Fruit fly (Drosophila melanogaster) whole organism, prepupa: ENCODE results near the gene CG15435.

ENCODE experiments used
- Blimp-1 ChIP-seq: fragments of 200-800 bp; sonication (Bioruptor generic); optimal IDR thresholded peaks from 3 replicates; lab custom pipeline; 2017; ENCODE audit warnings: missing biosample characterization, missing genetic modification characterization, mild to moderate bottlenecking, moderate library complexity, missing genetic modification reagents
- CG10631 ChIP-seq: fragments of 200-800 bp; sonication (Bioruptor generic); optimal IDR thresholded peaks from 2 replicates; lab custom pipeline; 2016; ENCODE audit warnings: missing biosample characterization, missing genetic modification characterization
- CG10669 ChIP-seq: fragments of 200-800 bp; sonication (Bioruptor generic); optimal IDR thresholded peaks from 3 replicates; lab custom pipeline; 2018; ENCODE audit warnings: missing biosample characterization, mild to moderate bottlenecking, missing genetic modification characterization, moderate library complexity
- CG11762 ChIP-seq: fragments of 200-800 bp; sonication (Bioruptor generic); optimal IDR thresholded peaks from 3 replicates; lab custom pipeline; 2016; ENCODE audit warnings: missing biosample characterization, missing genetic modification characterization; ENCODE audit not compliant: insufficient read depth
- CG11902 ChIP-seq: fragments of 200-800 bp; sonication (Bioruptor generic); optimal IDR thresholded peaks from 3 replicates; lab custom pipeline; 2016; ENCODE audit warnings: missing biosample characterization, missing genetic modification characterization
- CG15336 ChIP-seq: fragments of 200-800 bp; sonication (Bioruptor generic); IDR thresholded peaks from 2 replicates; pipeline ENCODE4 v1.3.6; 2022; ENCODE audit warnings: missing biosample characterization, missing genetic modification characterization
- CG16779 ChIP-seq: fragments of 200-800 bp; sonication (Bioruptor generic); optimal IDR thresholded peaks from 3 replicates; lab custom pipeline; 2017; ENCODE audit warnings: missing biosample characterization, mild to moderate bottlenecking, missing genetic modification characterization
- CG3032 ChIP-seq: fragments of 200-800 bp; optimal IDR thresholded peaks from 2 replicates; lab custom pipeline; 2019; ENCODE audit warnings: missing biosample characterization, mild to moderate bottlenecking, missing genetic modification characterization, moderate library complexity
- CG31627 ChIP-seq: fragments of 200-800 bp; sonication (Bioruptor generic); optimal IDR thresholded peaks from 3 replicates; lab custom pipeline; 2016; ENCODE audit warnings: missing biosample characterization, missing genetic modification characterization
- CG3919 ChIP-seq: fragments of 200-800 bp; sonication (Bioruptor generic); optimal IDR thresholded peaks from 3 replicates; lab custom pipeline; 2016; ENCODE audit warnings: missing biosample characterization, missing genetic modification characterization
- CG4318 ChIP-seq: fragments of 200-800 bp; sonication (Bioruptor generic); optimal IDR thresholded peaks from 3 replicates; lab custom pipeline; 2017; ENCODE audit warnings: missing biosample characterization, mild to moderate bottlenecking, missing genetic modification characterization
- CG6163 ChIP-seq: fragments of 200-800 bp; sonication (Bioruptor generic); IDR thresholded peaks from 3 replicates; pipeline ENCODE4 v1.3.6; 2022; ENCODE audit warnings: missing biosample characterization, missing genetic modification characterization
- CG6276 ChIP-seq: fragments of 200-800 bp; sonication (Bioruptor generic); optimal IDR thresholded peaks from 2 replicates; lab custom pipeline; 2017; ENCODE audit warnings: missing biosample characterization, mild to moderate bottlenecking, missing genetic modification characterization
- CG6792 ChIP-seq: fragments of 200-800 bp; sonication (Bioruptor generic); optimal IDR thresholded peaks from 3 replicates; lab custom pipeline; 2016; ENCODE audit warnings: missing biosample characterization, missing genetic modification characterization
- CG6808 ChIP-seq: fragments of 200-800 bp; sonication (Bioruptor generic); optimal IDR thresholded peaks from 3 replicates; lab custom pipeline; 2017; ENCODE audit warnings: missing biosample characterization, missing genetic modification characterization, mild to moderate bottlenecking, moderate library complexity, missing genetic modification reagents
- CG6854 ChIP-seq: fragments of 200-800 bp; sonication (Bioruptor generic); optimal IDR thresholded peaks from 2 replicates; lab custom pipeline; 2017; ENCODE audit warnings: missing biosample characterization, mild to moderate bottlenecking, missing genetic modification characterization
- CG7368 ChIP-seq: fragments of 200-800 bp; sonication (Bioruptor generic); optimal IDR thresholded peaks from 3 replicates; lab custom pipeline; 2016; ENCODE audit warnings: missing biosample characterization, missing genetic modification characterization
- CG8119 ChIP-seq: fragments of 200-800 bp; sonication (Bioruptor generic); IDR thresholded peaks from 3 replicates; pipeline ENCODE4 v1.3.6; 2022; ENCODE audit warnings: missing biosample characterization, missing genetic modification characterization
- CG8319 ChIP-seq: fragments of 200-800 bp; sonication (Bioruptor generic); optimal IDR thresholded peaks from 3 replicates; lab custom pipeline; 2016; ENCODE audit warnings: missing biosample characterization, missing genetic modification characterization
- CG9139 ChIP-seq: fragments of 200-800 bp; sonication (Bioruptor generic); optimal IDR thresholded peaks from 3 replicates; lab custom pipeline; 2017; ENCODE audit warnings: missing biosample characterization, mild to moderate bottlenecking, missing genetic modification characterization
- Eip75B ChIP-seq: fragments of 200-800 bp; sonication (Bioruptor generic); optimal IDR thresholded peaks from 3 replicates; lab custom pipeline; 2016; ENCODE audit warnings: missing biosample characterization, missing genetic modification characterization
- Eip78C ChIP-seq: fragments of 200-800 bp; sonication (Bioruptor generic); peaks from one replicate; lab custom pipeline; 2016; ENCODE audit warnings: missing biosample characterization, missing genetic modification characterization
- Eip93F ChIP-seq: fragments of 200-800 bp; sonication (Bioruptor generic); optimal IDR thresholded peaks from 2 replicates; lab custom pipeline; 2016; ENCODE audit warnings: missing biosample characterization, mild to moderate bottlenecking, missing genetic modification characterization
- Ets96B ChIP-seq: fragments of 200-800 bp; optimal IDR thresholded peaks from 2 replicates; lab custom pipeline; 2019; ENCODE audit warnings: missing biosample characterization, mild to moderate bottlenecking, missing genetic modification characterization, moderate library complexity
- Gug ChIP-seq: fragments of 200-800 bp; sonication (Bioruptor generic); IDR thresholded peaks from 2 replicates; pipeline ENCODE4 v1.3.6; 2022; ENCODE audit warnings: missing biosample characterization, missing genetic modification characterization
- Hr38 ChIP-seq: sonication (Bioruptor generic); optimal IDR thresholded peaks from 2 replicates; lab custom pipeline; 2016; ENCODE audit warnings: missing biosample characterization, missing genetic modification characterization
- Hr39 ChIP-seq: fragments of 200-800 bp; sonication (Bioruptor generic); optimal IDR thresholded peaks from 2 replicates; lab custom pipeline; 2016; ENCODE audit warnings: missing biosample characterization, missing genetic modification characterization
- Hr4 ChIP-seq: fragments of 200-800 bp; sonication (Bioruptor generic); optimal IDR thresholded peaks from 3 replicates; lab custom pipeline; 2016; ENCODE audit warnings: missing biosample characterization, missing genetic modification characterization
- Lpt ChIP-seq: fragments of 200-800 bp; sonication (Bioruptor generic); optimal IDR thresholded peaks from 3 replicates; lab custom pipeline; 2016; ENCODE audit warnings: missing biosample characterization, missing genetic modification characterization
- Met ChIP-seq: fragments of 200-800 bp; sonication (Bioruptor generic); optimal IDR thresholded peaks from 3 replicates; lab custom pipeline; 2016; ENCODE audit warnings: missing biosample characterization, missing genetic modification characterization
- Smox ChIP-seq: fragments of 200-800 bp; sonication (Bioruptor generic); optimal IDR thresholded peaks from 3 replicates; lab custom pipeline; 2016; ENCODE audit warnings: missing biosample characterization, missing genetic modification characterization
- Sox102F ChIP-seq: fragments of 200-800 bp; sonication (Bioruptor generic); optimal IDR thresholded peaks from 2 replicates; lab custom pipeline; 2016; ENCODE audit warnings: missing biosample characterization, mild to moderate bottlenecking, missing genetic modification characterization
- Sox15 ChIP-seq: fragments of 200-800 bp; sonication (Bioruptor generic); optimal IDR thresholded peaks from 3 replicates; lab custom pipeline; 2016; ENCODE audit warnings: missing biosample characterization, missing genetic modification characterization
- achi ChIP-seq: fragments of 200-800 bp; sonication (Bioruptor generic); optimal IDR thresholded peaks from 3 replicates; lab custom pipeline; 2016; ENCODE audit warnings: missing biosample characterization, missing genetic modification characterization
- acj6 ChIP-seq: fragments of 200-800 bp; sonication (Bioruptor generic); optimal IDR thresholded peaks from 3 replicates; lab custom pipeline; 2016; ENCODE audit warnings: missing biosample characterization, missing genetic modification characterization
- cyc ChIP-seq: fragments of 200-800 bp; sonication (Bioruptor generic); optimal IDR thresholded peaks from 3 replicates; lab custom pipeline; 2016; ENCODE audit warnings: missing biosample characterization, missing genetic modification characterization
- dsx ChIP-seq: fragments of 200-800 bp; optimal IDR thresholded peaks from 3 replicates; lab custom pipeline; 2019; ENCODE audit warnings: missing biosample characterization, mild to moderate bottlenecking, missing genetic modification characterization, moderate library complexity; ENCODE audit not compliant: poor library complexity, severe bottlenecking
- eg ChIP-seq: fragments of 200-800 bp; sonication (Bioruptor generic); IDR thresholded peaks from 3 replicates; pipeline ENCODE4 v1.3.6; 2022; ENCODE audit warnings: missing biosample characterization, missing genetic modification characterization
- esn ChIP-seq: fragments of 200-800 bp; sonication (Bioruptor generic); optimal IDR thresholded peaks from 2 replicates; lab custom pipeline; 2016; ENCODE audit warnings: missing biosample characterization, mild to moderate bottlenecking, missing genetic modification characterization, moderate library complexity
- fkh ChIP-seq: fragments of 200-800 bp; sonication (Bioruptor generic); optimal IDR thresholded peaks from 3 replicates; lab custom pipeline; 2017; ENCODE audit warnings: missing biosample characterization, mild to moderate bottlenecking, missing genetic modification characterization, moderate library complexity
- lz ChIP-seq: fragments of 200-800 bp; sonication (Bioruptor generic); optimal IDR thresholded peaks from 3 replicates; lab custom pipeline; 2016; ENCODE audit warnings: missing biosample characterization, missing genetic modification characterization
- net ChIP-seq: fragments of 200-800 bp; sonication (Bioruptor generic); optimal IDR thresholded peaks from 3 replicates; lab custom pipeline; 2016; ENCODE audit warnings: missing biosample characterization, missing genetic modification characterization
- spab ChIP-seq: fragments of 200-800 bp; sonication (Bioruptor generic); optimal IDR thresholded peaks from 2 replicates; lab custom pipeline; 2017; ENCODE audit warnings: missing biosample characterization, mild to moderate bottlenecking, missing genetic modification characterization, missing genetic modification reagents
- ss ChIP-seq, 2 experiments: fragments of 200-800 bp; sonication (Bioruptor generic); optimal IDR thresholded peaks; 2 replicates in 1 of 2; 3 replicates in 1 of 2; lab custom pipeline; 2017 to 2018; ENCODE audit warnings: mild to moderate bottlenecking in 2 of 2, missing biosample characterization in 2 of 2, missing genetic modification characterization in 2 of 2, moderate library complexity in 1 of 2
- svp ChIP-seq: fragments of 200-800 bp; sonication (Bioruptor generic); peaks from one replicate; lab custom pipeline; 2016; ENCODE audit warnings: missing biosample characterization, missing genetic modification characterization
- vri ChIP-seq: fragments of 200-800 bp; sonication (Bioruptor generic); optimal IDR thresholded peaks from 3 replicates; lab custom pipeline; 2016; ENCODE audit warnings: missing biosample characterization, mild to moderate bottlenecking, missing genetic modification characterization

CG15435 gene

DNA sequence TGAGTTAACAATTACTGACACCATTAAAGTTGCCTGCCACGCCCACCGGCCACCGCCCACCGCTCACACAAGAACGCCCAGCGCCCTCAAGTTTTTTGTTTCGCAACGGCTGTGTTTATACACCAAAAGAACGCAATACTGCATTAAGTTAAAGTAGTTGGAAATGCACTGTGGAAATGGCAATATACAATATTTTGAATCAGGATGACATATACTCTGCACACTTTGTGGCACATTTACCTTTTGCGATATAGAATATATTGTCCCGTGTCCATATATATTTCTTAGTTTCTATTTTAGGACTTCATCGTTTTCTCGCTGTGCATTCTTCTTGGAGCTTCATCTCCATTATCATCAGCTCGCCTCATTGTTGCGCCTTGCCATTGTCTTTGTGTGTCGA lies 43.4 kb upstream of the CG15435 start (continued):
- TF ChIP-seq CG4318 (no peak), CG6276 (GFP tag; lab: Kevin White, UChicago) (peak; percentile 17), CG10669 (GFP tag; lab: Kevin White, UChicago) (peak; percentile 48), CG15336 (GFP tag; lab: Robert Waterston, UW) (peak; percentile 36; the same call in 1 of the 2 replicates), CG6792 (GFP tag; lab: Kevin White, UChicago) (peak; percentile 26), svp (GFP tag; lab: Kevin White, UChicago) (peak; percentile 54), CG31627 (GFP tag; lab: Kevin White, UChicago) (peak; percentile 11), Gug (GFP tag; lab: Robert Waterston, UW) (no peak), eg (GFP tag; lab: Robert Waterston, UW) (peak; percentile 45; the same call in 1 of the 3 replicates), Hr4 (GFP tag; lab: Kevin White, UChicago) (peak; percentile 47), CG6854 (GFP tag; lab: Kevin White, UChicago) (no peak), CG11902 (no peak), acj6 (GFP tag; lab: Kevin White, UChicago) (peak; percentile 23), CG3919 (GFP tag; lab: Kevin White, UChicago) (peak; percentile 53), lz (peak; percentile 10), Sox15 (GFP tag; lab: Kevin White, UChicago) (peak; percentile 6), achi (GFP tag; lab: Kevin White, UChicago) (peak; percentile 47), Eip93F (no peak), CG8119 (GFP tag; lab: Robert Waterston, UW) (0 out of 3 replicates have a peak, but pooled peaks have one; percentile 24), Ets96B (peak; percentile 62), CG3032 (tag; lab: Kevin White, UChicago) (no peak), dsx (GFP tag; lab: Kevin White, UChicago) (peak; percentile 32), CG16779 (tag; lab: Kevin White, UChicago) (no peak), Met (GFP tag; lab: Kevin White, UChicago) (peak; percentile 43), ss (GFP tag; optimal IDR thresholded peaks at IDR 0.05; lab: Kevin White, UChicago) (peak in 1 of 2 experiments; percentile 33), CG11762 (GFP tag; lab: Kevin White, UChicago) (peak; percentile 11), CG6808 (GFP tag; lab: Kevin White, UChicago) (peak; percentile 27)

dm6 chr2L:4416903-4417302 lies 42.6 kb upstream of the CG15435 start:
- no peak for TF ChIP-seq fkh (GFP tag; lab: Kevin White, UChicago)
- TF ChIP-seq Lpt (GFP tag; lab: Kevin White, UChicago): no peak
- TF ChIP-seq Blimp-1: no peak
- TF ChIP-seq CG8119 (GFP tag; lab: Robert Waterston, UW): peak; percentile 41; the same call in 1 of the 3 replicates
- peak; percentile 42 for TF ChIP-seq CG3919 (GFP tag; lab: Kevin White, UChicago)
- TF ChIP-seq Hr39 (GFP tag; lab: Kevin White, UChicago): no peak
- peak; percentile 31 for TF ChIP-seq acj6 (GFP tag; lab: Kevin White, UChicago)
- TF ChIP-seq Smox (GFP tag; lab: Kevin White, UChicago): peak; percentile 4
- peak; percentile 48; the same call in 1 of the 3 replicates for TF ChIP-seq CG6163
- TF ChIP-seq cyc (GFP tag; lab: Kevin White, UChicago): peak; percentile 18
- TF ChIP-seq spab (GFP tag; lab: Kevin White, UChicago): peak; percentile 34
- TF ChIP-seq CG10669 (GFP tag; lab: Kevin White, UChicago): peak; percentile 61
- TF ChIP-seq CG4318: peak; percentile 33
- peak; percentile 37 for TF ChIP-seq CG10631 (GFP tag; lab: Kevin White, UChicago)
- TF ChIP-seq eg (GFP tag; lab: Robert Waterston, UW): peak; percentile 51; the same call in 2 of the 3 replicates
- TF ChIP-seq CG8319: peak; percentile 25
- no peak for TF ChIP-seq CG7368 (GFP tag; lab: Kevin White, UChicago)
- TF ChIP-seq Sox102F (GFP tag; lab: Kevin White, UChicago): no peak
- TF ChIP-seq Eip78C (GFP tag; lab: Kevin White, UChicago): peak; percentile 82
- no peak for TF ChIP-seq Eip93F
- TF ChIP-seq ss (GFP tag; optimal IDR thresholded peaks at IDR 0.05; lab: Kevin White, UChicago): peak; percentile 24 to 60
- peak; percentile 55 for TF ChIP-seq dsx (GFP tag; lab: Kevin White, UChicago)
- TF ChIP-seq Eip75B (GFP tag; lab: Kevin White, UChicago): peak; percentile 33
- TF ChIP-seq net: no peak
- peak; percentile 24 for TF ChIP-seq lz
- TF ChIP-seq Met (GFP tag; lab: Kevin White, UChicago): peak; percentile 43
- TF ChIP-seq CG9139 (GFP tag; lab: Kevin White, UChicago): peak; percentile 20
- peak; percentile 4 for TF ChIP-seq CG6276 (GFP tag; lab: Kevin White, UChicago)
- TF ChIP-seq CG3032 (tag; lab: Kevin White, UChicago): peak; percentile 59
- TF ChIP-seq Gug (GFP tag; lab: Robert Waterston, UW): 0 out of 2 replicates have a peak, but pooled peaks have one; percentile 21
- TF ChIP-seq vri: no peak
- peak; percentile 52 for TF ChIP-seq Ets96B
- peak; percentile 44 for TF ChIP-seq esn (GFP tag; lab: Kevin White, UChicago)
- peak; percentile 66 for TF ChIP-seq svp (GFP tag; lab: Kevin White, UChicago)
- TF ChIP-seq Hr38 (GFP tag; lab: Kevin White, UChicago): no peak
- TF ChIP-seq CG11762 (GFP tag; lab: Kevin White, UChicago): no peak
